Worm (Caenorhabditis elegans) whole organism, early embryonic: Measurements from ENCODE around the gene srg-36.

Experiments
- B0310.2 ChIP-seq: sonication (generic microtip); optimal IDR thresholded peaks from 2 replicates; lab custom pipeline; 2016; ENCODE audit warnings: mild to moderate bottlenecking, missing genetic modification characterization, missing compliant biosample characterization
- F13C5.2 ChIP-seq: sonication (generic microtip); optimal IDR thresholded peaks from 2 replicates; lab custom pipeline; 2017; ENCODE audit warnings: mild to moderate bottlenecking, missing genetic modification characterization, inconsistent platforms, missing compliant biosample characterization
- aly-1 ChIP-seq: sonication (generic microtip); optimal IDR thresholded peaks from 2 replicates; lab custom pipeline; 2016; ENCODE audit warnings: missing genetic modification characterization, missing compliant biosample characterization
- ama-1 ChIP-seq: fragments of 150-350 bp; optimal IDR thresholded peaks from 2 replicates; lab custom pipeline; 2014
- ceh-13 ChIP-seq: fragments of 200-800 bp; sonication (Bioruptor generic); optimal IDR thresholded peaks from 2 replicates; lab custom pipeline; 2018; ENCODE audit warnings: mild to moderate bottlenecking, missing genetic modification characterization, missing compliant biosample characterization
- ceh-36 ChIP-seq: sonication (generic microtip); optimal IDR thresholded peaks from 2 replicates; lab custom pipeline; 2016; ENCODE audit warnings: missing genetic modification characterization, inconsistent platforms, missing compliant biosample characterization
- ets-7 ChIP-seq: sonication (generic microtip); optimal IDR thresholded peaks from 2 replicates; lab custom pipeline; 2016; ENCODE audit warnings: missing genotype, missing genetic modification characterization, missing compliant biosample characterization
- flt-1 ChIP-seq: fragments of 200-800 bp; sonication (Bioruptor generic); IDR thresholded peaks from 2 replicates; pipeline ENCODE4 v1.3.6; 2022; ENCODE audit warnings: missing genetic modification characterization, missing compliant biosample characterization
- hmbx-1 ChIP-seq: sonication (generic microtip); optimal IDR thresholded peaks from 2 replicates; lab custom pipeline; 2016; ENCODE audit warnings: mild to moderate bottlenecking, missing genetic modification characterization, missing compliant biosample characterization
- hmg-4 ChIP-seq: fragments of 200-800 bp; sonication (Bioruptor generic); optimal IDR thresholded peaks from 2 replicates; lab custom pipeline; 2018; ENCODE audit warnings: mild to moderate bottlenecking, missing genetic modification characterization, missing compliant biosample characterization
- hnd-1 ChIP-seq: sonication (generic microtip); optimal IDR thresholded peaks from 2 replicates; lab custom pipeline; 2016; ENCODE audit warnings: missing genetic modification characterization, missing compliant biosample characterization
- pes-1 ChIP-seq: fragments of 200-800 bp; sonication (Bioruptor generic); IDR thresholded peaks from 2 replicates; pipeline ENCODE4 v1.3.6; 2022; ENCODE audit warnings: missing genetic modification reagents, missing genetic modification characterization, missing compliant biosample characterization
- scrt-1 ChIP-seq: fragments of 200-800 bp; sonication (Bioruptor generic); IDR thresholded peaks from 2 replicates; pipeline ENCODE4 v1.3.6; 2022; ENCODE audit warnings: missing genetic modification characterization, missing compliant biosample characterization
- sea-1 ChIP-seq: fragments of 200-800 bp; sonication (Bioruptor generic); conservative IDR thresholded peaks from 2 replicates; pipeline ENCODE4 v1.3.6; 2022; ENCODE audit warnings: missing genetic modification characterization, missing compliant biosample characterization
- tbx-11 ChIP-seq: fragments of 200-800 bp; sonication (Bioruptor generic); IDR thresholded peaks from 2 replicates; pipeline ENCODE4 v1.3.6; 2022; ENCODE audit warnings: missing genetic modification characterization, missing compliant biosample characterization
- tbx-37 ChIP-seq: fragments of 200-800 bp; sonication (Bioruptor generic); conservative IDR thresholded peaks from 2 replicates; pipeline ENCODE4 v1.3.6; 2022; ENCODE audit warnings: missing genetic modification reagents, missing genetic modification characterization, missing compliant biosample characterization
- tra-4 ChIP-seq: sonication (generic microtip); optimal IDR thresholded peaks from 2 replicates; lab custom pipeline; 2017; ENCODE audit warnings: missing genetic modification characterization, missing compliant biosample characterization

The srg-36 gene

DNA sequence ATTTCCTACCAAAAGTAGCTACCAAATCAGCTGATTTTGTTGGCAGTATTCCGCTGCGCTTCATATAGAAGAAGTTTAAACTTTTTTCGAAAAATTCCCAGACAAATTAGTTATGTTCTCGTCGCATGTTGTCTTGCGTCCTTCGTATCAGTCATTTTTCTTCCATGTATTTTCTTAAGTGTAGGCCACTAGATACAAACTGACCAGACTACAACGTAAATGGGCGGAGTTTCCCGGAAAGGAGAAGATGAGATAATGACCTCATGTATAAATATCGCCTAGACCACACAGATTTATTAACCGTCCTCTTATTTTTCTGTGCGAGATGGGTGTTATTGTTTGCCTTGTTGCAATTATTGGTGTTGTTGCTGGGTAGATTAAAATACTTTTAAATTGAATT, 9.0 kb downstream of the srg-36 start, which contains the start of gene cyp-13B2:
cyp-13B2 (plus strand) TSS at position 301 of the 400 bp plus-strand sequence.
- TF ChIP-seq sea-1, result no peak
- no peak for TF ChIP-seq B0310.2 (tag; lab: Kevin White, UChicago)

ce11 chrX:14223156-14223555, 11.1 kb downstream of the srg-36 start, which contains the start of gene K06G5.3:
Gene K06G5.3 (minus strand): TSS chrX:14223256.
- TF ChIP-seq ama-1 (lab: Kevin White, UChicago), result no peak
- no peak for TF ChIP-seq hnd-1
- TF ChIP-seq hmbx-1 (tag; lab: Kevin White, UChicago), result no peak
- TF ChIP-seq scrt-1 (GFP tag; lab: Robert Waterston, UW), result no peak
- TF ChIP-seq tra-4 (tag; lab: Kevin White, UChicago), result no peak
- TF ChIP-seq tbx-37 (GFP tag; lab: Robert Waterston, UW), result no peak
- TF ChIP-seq ceh-36 (tag; lab: Kevin White, UChicago), result no peak
- TF ChIP-seq F13C5.2 (tag; lab: Kevin White, UChicago), result no peak
- TF ChIP-seq ets-7 (tag; lab: Kevin White, UChicago), result no peak
- no peak for TF ChIP-seq ceh-13 (GFP tag; lab: Kevin White, UChicago)
- no peak for TF ChIP-seq hmg-4 (GFP tag; lab: Kevin White, UChicago)
- no peak for TF ChIP-seq aly-1
- TF ChIP-seq B0310.2 (tag; lab: Kevin White, UChicago), result no peak
- TF ChIP-seq sea-1, result no peak
- no peak for TF ChIP-seq pes-1 (GFP tag; lab: Robert Waterston, UW)
- TF ChIP-seq flt-1 (GFP tag; lab: Robert Waterston, UW), result no peak
- TF ChIP-seq tbx-11 (GFP tag; lab: Robert Waterston, UW), result no peak

ce11 chrX:14214520-14215023, 19.7 kb downstream of the srg-36 start, which contains the start of gene K06G5.1:
Gene K06G5.1 (plus strand): TSS chrX:14214973.
- no peak for TF ChIP-seq ceh-36 (tag; lab: Kevin White, UChicago)
- TF ChIP-seq sea-1, result no peak
- no peak for TF ChIP-seq F13C5.2 (tag; lab: Kevin White, UChicago)
- TF ChIP-seq flt-1 (GFP tag; lab: Robert Waterston, UW), result no peak
- TF ChIP-seq B0310.2 (tag; lab: Kevin White, UChicago), result no peak
- TF ChIP-seq hnd-1, result no peak
- no peak for TF ChIP-seq tbx-37 (GFP tag; lab: Robert Waterston, UW)
- TF ChIP-seq hmg-4 (GFP tag; lab: Kevin White, UChicago), result no peak
- TF ChIP-seq tbx-11 (GFP tag; lab: Robert Waterston, UW), result no peak
- no peak for TF ChIP-seq pes-1 (GFP tag; lab: Robert Waterston, UW)
- TF ChIP-seq aly-1, result no peak

ce11 chrX:14213314-14213713, 21.0 kb downstream of the srg-36 start:
- TF ChIP-seq flt-1 (GFP tag; lab: Robert Waterston, UW) (no peak), tbx-11 (GFP tag; lab: Robert Waterston, UW) (no peak), ama-1 (lab: Kevin White, UChicago) (no peak), pes-1 (GFP tag; lab: Robert Waterston, UW) (no peak)

ce11 chrX:14207942-14208341, 26.3 kb downstream of the srg-36 start, which contains the start of gene ceh-37:
Gene ceh-37 (minus strand): TSS chrX:14208000.
- TF ChIP-seq ama-1 (lab: Kevin White, UChicago) (no peak), ceh-36 (tag; lab: Kevin White, UChicago) (no peak), tbx-37 (GFP tag; lab: Robert Waterston, UW) (no peak), flt-1 (GFP tag; lab: Robert Waterston, UW) (no peak), ceh-13 (GFP tag; lab: Kevin White, UChicago) (no peak), hmbx-1 (tag; lab: Kevin White, UChicago) (no peak), F13C5.2 (tag; lab: Kevin White, UChicago) (no peak), tra-4 (tag; lab: Kevin White, UChicago) (no peak), ets-7 (tag; lab: Kevin White, UChicago) (no peak), sea-1 (no peak), scrt-1 (GFP tag; lab: Robert Waterston, UW) (no peak), hnd-1 (no peak), aly-1 (no peak), B0310.2 (tag; lab: Kevin White, UChicago) (no peak), pes-1 (GFP tag; lab: Robert Waterston, UW) (no peak), tbx-11 (GFP tag; lab: Robert Waterston, UW) (no peak), hmg-4 (GFP tag; lab: Kevin White, UChicago) (no peak)

DNA sequence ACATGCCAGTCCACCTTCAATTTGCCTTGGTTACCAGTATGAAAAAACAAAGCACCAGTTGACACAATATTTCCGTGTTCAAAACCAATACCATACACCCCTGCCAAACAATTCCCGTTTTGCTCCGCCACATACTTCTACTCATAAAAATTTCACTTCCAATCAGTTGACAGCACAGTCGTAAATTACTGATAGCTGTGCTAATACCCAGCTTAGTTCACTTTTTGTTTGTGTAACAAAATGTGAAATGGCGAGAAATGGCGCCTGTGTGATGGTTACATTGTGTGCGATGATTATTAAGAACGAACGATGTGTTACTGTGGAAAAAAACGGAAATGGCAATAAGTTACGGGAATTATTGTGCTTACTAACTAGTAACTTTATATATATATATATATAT, 27.9 kb downstream of the srg-36 start:
- no peak for TF ChIP-seq ceh-36 (tag; lab: Kevin White, UChicago)
- no peak for TF ChIP-seq ama-1 (lab: Kevin White, UChicago)
- no peak for TF ChIP-seq pes-1 (GFP tag; lab: Robert Waterston, UW)
- TF ChIP-seq hmg-4 (GFP tag; lab: Kevin White, UChicago), result no peak
- TF ChIP-seq flt-1 (GFP tag; lab: Robert Waterston, UW), result no peak
- TF ChIP-seq tbx-37 (GFP tag; lab: Robert Waterston, UW), result no peak
- TF ChIP-seq tra-4 (tag; lab: Kevin White, UChicago), result no peak
- TF ChIP-seq hnd-1, result no peak

- TF ChIP-seq tbx-11 (GFP tag; lab: Robert Waterston, UW) (no peak), ceh-13 (GFP tag; lab: Kevin White, UChicago) (no peak), ceh-36 (tag; lab: Kevin White, UChicago) (no peak), sea-1 (no peak), hnd-1 (no peak), B0310.2 (tag; lab: Kevin White, UChicago) (no peak), tbx-37 (GFP tag; lab: Robert Waterston, UW) (no peak), flt-1 (GFP tag; lab: Robert Waterston, UW) (no peak)
Observed at ce11 chrX:14194251-14194650, 40.0 kb downstream of the srg-36 start.
